Worm (Caenorhabditis elegans) whole organism, early embryonic: ENCODE results near the gene faxc-2.
"Not testable (repeated sequence)": the region's sequence is repeated elsewhere in the genome, so short reads cannot be mapped to it uniquely, and the experiment has no call there.

ENCODE experiments used
- B0310.2 ChIP-seq: sonication (generic microtip); optimal IDR thresholded peaks from 2 replicates; lab custom pipeline; 2016; ENCODE audit warnings: mild to moderate bottlenecking, missing genetic modification characterization, missing compliant biosample characterization
- F13C5.2 ChIP-seq: sonication (generic microtip); optimal IDR thresholded peaks from 2 replicates; lab custom pipeline; 2017; ENCODE audit warnings: mild to moderate bottlenecking, missing genetic modification characterization, inconsistent platforms, missing compliant biosample characterization
- aly-1 ChIP-seq: sonication (generic microtip); optimal IDR thresholded peaks from 2 replicates; lab custom pipeline; 2016; ENCODE audit warnings: missing genetic modification characterization, missing compliant biosample characterization
- ama-1 ChIP-seq: fragments of 150-350 bp; optimal IDR thresholded peaks from 2 replicates; lab custom pipeline; 2014
- ceh-13 ChIP-seq: fragments of 200-800 bp; sonication (Bioruptor generic); optimal IDR thresholded peaks from 2 replicates; lab custom pipeline; 2018; ENCODE audit warnings: mild to moderate bottlenecking, missing genetic modification characterization, missing compliant biosample characterization
- ceh-36 ChIP-seq: sonication (generic microtip); optimal IDR thresholded peaks from 2 replicates; lab custom pipeline; 2016; ENCODE audit warnings: missing genetic modification characterization, inconsistent platforms, missing compliant biosample characterization
- ets-7 ChIP-seq: sonication (generic microtip); optimal IDR thresholded peaks from 2 replicates; lab custom pipeline; 2016; ENCODE audit warnings: missing genotype, missing genetic modification characterization, missing compliant biosample characterization
- flt-1 ChIP-seq: fragments of 200-800 bp; sonication (Bioruptor generic); IDR thresholded peaks from 2 replicates; pipeline ENCODE4 v1.3.6; 2022; ENCODE audit warnings: missing genetic modification characterization, missing compliant biosample characterization
- hmbx-1 ChIP-seq: sonication (generic microtip); optimal IDR thresholded peaks from 2 replicates; lab custom pipeline; 2016; ENCODE audit warnings: mild to moderate bottlenecking, missing genetic modification characterization, missing compliant biosample characterization
- hmg-4 ChIP-seq: fragments of 200-800 bp; sonication (Bioruptor generic); optimal IDR thresholded peaks from 2 replicates; lab custom pipeline; 2018; ENCODE audit warnings: mild to moderate bottlenecking, missing genetic modification characterization, missing compliant biosample characterization
- hnd-1 ChIP-seq: sonication (generic microtip); optimal IDR thresholded peaks from 2 replicates; lab custom pipeline; 2016; ENCODE audit warnings: missing genetic modification characterization, missing compliant biosample characterization
- pes-1 ChIP-seq: fragments of 200-800 bp; sonication (Bioruptor generic); IDR thresholded peaks from 2 replicates; pipeline ENCODE4 v1.3.6; 2022; ENCODE audit warnings: missing genetic modification reagents, missing genetic modification characterization, missing compliant biosample characterization
- scrt-1 ChIP-seq: fragments of 200-800 bp; sonication (Bioruptor generic); IDR thresholded peaks from 2 replicates; pipeline ENCODE4 v1.3.6; 2022; ENCODE audit warnings: missing genetic modification characterization, missing compliant biosample characterization
- sea-1 ChIP-seq: fragments of 200-800 bp; sonication (Bioruptor generic); conservative IDR thresholded peaks from 2 replicates; pipeline ENCODE4 v1.3.6; 2022; ENCODE audit warnings: missing genetic modification characterization, missing compliant biosample characterization
- tbx-11 ChIP-seq: fragments of 200-800 bp; sonication (Bioruptor generic); IDR thresholded peaks from 2 replicates; pipeline ENCODE4 v1.3.6; 2022; ENCODE audit warnings: missing genetic modification characterization, missing compliant biosample characterization
- tbx-37 ChIP-seq: fragments of 200-800 bp; sonication (Bioruptor generic); conservative IDR thresholded peaks from 2 replicates; pipeline ENCODE4 v1.3.6; 2022; ENCODE audit warnings: missing genetic modification reagents, missing genetic modification characterization, missing compliant biosample characterization
- tra-4 ChIP-seq: sonication (generic microtip); optimal IDR thresholded peaks from 2 replicates; lab custom pipeline; 2017; ENCODE audit warnings: missing genetic modification characterization, missing compliant biosample characterization

Gene faxc-2

ce11 chrII:13308990-13309389 lies at the start of gene faxc-2:
Gene faxc-2, plus strand, starts transcription at chrII:13309290.
- TF ChIP-seq hnd-1 (tag; lab: Kevin White, UChicago); ets-7 (tag; lab: Kevin White, UChicago); hmg-4 (GFP tag; lab: Kevin White, UChicago): not testable (repeated sequence)

ce11 chrII:13260540-13260939 lies 48.5 kb upstream of the faxc-2 start:
- TF ChIP-seq tra-4 (tag; lab: Kevin White, UChicago), result no peak
- TF ChIP-seq ceh-13 (GFP tag; lab: Kevin White, UChicago), result no peak
- TF ChIP-seq hmbx-1, result no peak
- no peak for TF ChIP-seq hmg-4 (GFP tag; lab: Kevin White, UChicago)
- TF ChIP-seq scrt-1 (GFP tag; lab: Robert Waterston, UW), result no peak
- TF ChIP-seq tbx-11 (GFP tag; lab: Robert Waterston, UW), result no peak
- TF ChIP-seq tbx-37, result no peak
- TF ChIP-seq flt-1 (GFP tag; lab: Robert Waterston, UW), result no peak

- no peak for TF ChIP-seq scrt-1 (GFP tag; lab: Robert Waterston, UW)
- no peak for TF ChIP-seq tbx-11 (GFP tag; lab: Robert Waterston, UW)
- no peak for TF ChIP-seq pes-1 (GFP tag; lab: Robert Waterston, UW)
- TF ChIP-seq hmg-4 (GFP tag; lab: Kevin White, UChicago), result no peak
- no peak for TF ChIP-seq tra-4 (tag; lab: Kevin White, UChicago)
- no peak for TF ChIP-seq ceh-13 (GFP tag; lab: Kevin White, UChicago)
- TF ChIP-seq ets-7 (tag; lab: Kevin White, UChicago), result no peak
- TF ChIP-seq ceh-36 (tag; lab: Kevin White, UChicago), result no peak
- no peak for TF ChIP-seq hmbx-1
- no peak for TF ChIP-seq tbx-37
Measured at ce11 chrII:13267305-13267704, 41.8 kb upstream of the faxc-2 start.

- TF ChIP-seq tbx-37, result no peak
- no peak for TF ChIP-seq ceh-13 (GFP tag; lab: Kevin White, UChicago)
- TF ChIP-seq tra-4 (tag; lab: Kevin White, UChicago), result no peak
- no peak for TF ChIP-seq ama-1 (lab: Kevin White, UChicago)
- TF ChIP-seq hmg-4 (GFP tag; lab: Kevin White, UChicago), result no peak
- no peak for TF ChIP-seq sea-1 (GFP tag; lab: Robert Waterston, UW)
- TF ChIP-seq flt-1 (GFP tag; lab: Robert Waterston, UW), result no peak
- no peak for TF ChIP-seq tbx-11 (GFP tag; lab: Robert Waterston, UW)
- TF ChIP-seq ceh-36 (tag; lab: Kevin White, UChicago), result no peak
- no peak for TF ChIP-seq aly-1 (tag; lab: Kevin White, UChicago)
- no peak for TF ChIP-seq F13C5.2 (tag; lab: Kevin White, UChicago)
- no peak for TF ChIP-seq pes-1 (GFP tag; lab: Robert Waterston, UW)
Measured at ce11 chrII:13270776-13271175, 38.3 kb upstream of the faxc-2 start, which contains the start of gene Y48C3A.5. Gene Y48C3A.5, plus strand, starts transcription at chrII:13271076.

- TF ChIP-seq hmg-4 (GFP tag; lab: Kevin White, UChicago) (no peak), aly-1 (tag; lab: Kevin White, UChicago) (no peak), B0310.2 (tag; lab: Kevin White, UChicago) (no peak), pes-1 (GFP tag; lab: Robert Waterston, UW) (no peak), ceh-13 (GFP tag; lab: Kevin White, UChicago) (no peak), hmbx-1 (no peak), flt-1 (GFP tag; lab: Robert Waterston, UW) (no peak), F13C5.2 (tag; lab: Kevin White, UChicago) (no peak), tbx-11 (GFP tag; lab: Robert Waterston, UW) (no peak), ama-1 (lab: Kevin White, UChicago) (no peak), tbx-37 (no peak), hnd-1 (tag; lab: Kevin White, UChicago) (no peak), ceh-36 (tag; lab: Kevin White, UChicago) (no peak), scrt-1 (GFP tag; lab: Robert Waterston, UW) (no peak), ets-7 (tag; lab: Kevin White, UChicago) (no peak), tra-4 (tag; lab: Kevin White, UChicago) (no peak), sea-1 (GFP tag; lab: Robert Waterston, UW) (no peak)
Measured at ce11 chrII:13278214-13278613, 30.9 kb upstream of the faxc-2 start.

- no peak for TF ChIP-seq ama-1 (lab: Kevin White, UChicago)
- TF ChIP-seq B0310.2 (tag; lab: Kevin White, UChicago), result no peak
- no peak for TF ChIP-seq flt-1 (GFP tag; lab: Robert Waterston, UW)
- no peak for TF ChIP-seq ceh-36 (tag; lab: Kevin White, UChicago)
- no peak for TF ChIP-seq pes-1 (GFP tag; lab: Robert Waterston, UW)
- TF ChIP-seq F13C5.2 (tag; lab: Kevin White, UChicago), result no peak
- TF ChIP-seq tbx-37, result no peak
- TF ChIP-seq tbx-11 (GFP tag; lab: Robert Waterston, UW), result no peak
- no peak for TF ChIP-seq hnd-1 (tag; lab: Kevin White, UChicago)
Measured at ce11 chrII:13278716-13279115, 30.4 kb upstream of the faxc-2 start.

ce11 chrII:13279216-13280123 lies 29.6 kb upstream of the faxc-2 start:
- TF ChIP-seq hnd-1 (tag; lab: Kevin White, UChicago) (no peak), ceh-13 (GFP tag; lab: Kevin White, UChicago) (no peak), tbx-11 (GFP tag; lab: Robert Waterston, UW) (no peak), B0310.2 (tag; lab: Kevin White, UChicago) (no peak), tbx-37 (no peak), hmbx-1 (no peak), ama-1 (lab: Kevin White, UChicago) (no peak), F13C5.2 (tag; lab: Kevin White, UChicago) (no peak), flt-1 (GFP tag; lab: Robert Waterston, UW) (no peak), pes-1 (GFP tag; lab: Robert Waterston, UW) (no peak), tra-4 (tag; lab: Kevin White, UChicago) (no peak), sea-1 (GFP tag; lab: Robert Waterston, UW) (no peak), scrt-1 (GFP tag; lab: Robert Waterston, UW) (no peak), ets-7 (tag; lab: Kevin White, UChicago) (no peak), hmg-4 (GFP tag; lab: Kevin White, UChicago) (no peak), aly-1 (tag; lab: Kevin White, UChicago) (no peak)
